Fruit fly (Drosophila melanogaster) whole organism, embryonic: ENCODE data around the gene dsx-c73A.

Experiments
- Ada2b ChIP-seq: fragments of 200-800 bp; sonication (Bioruptor generic); IDR thresholded peaks from 2 replicates; pipeline ENCODE4 v1.3.6; 2022; ENCODE audit warnings: missing biosample characterization, missing genetic modification characterization
- CG10462 ChIP-seq: fragments of 200-800 bp; sonication (Bioruptor generic); optimal IDR thresholded peaks from 2 replicates; lab custom pipeline; 2016; ENCODE audit warnings: missing biosample characterization, missing genetic modification characterization
- CG10565 ChIP-seq: fragments of 200-800 bp; sonication (Bioruptor generic); optimal IDR thresholded peaks from 3 replicates; lab custom pipeline; 2016; ENCODE audit warnings: missing biosample characterization, mild to moderate bottlenecking, missing genetic modification characterization
- CG11093 ChIP-seq: fragments of 200-800 bp; sonication (Bioruptor generic); IDR thresholded peaks from 3 replicates; pipeline ENCODE4 v1.3.6; 2022; ENCODE audit warnings: missing biosample characterization, missing genetic modification characterization
- CG12219 ChIP-seq: fragments of 200-800 bp; sonication (Bioruptor generic); optimal IDR thresholded peaks from 3 replicates; lab custom pipeline; 2018; ENCODE audit warnings: missing biosample characterization, mild to moderate bottlenecking, missing genetic modification characterization
- CG12236 ChIP-seq: fragments of 200-800 bp; sonication (Bioruptor generic); optimal IDR thresholded peaks from 2 replicates; lab custom pipeline; 2016; ENCODE audit warnings: missing biosample characterization, missing genetic modification characterization
- CG14050 ChIP-seq: fragments of 200-800 bp; sonication (Bioruptor generic); IDR thresholded peaks from 3 replicates; pipeline ENCODE4 v1.3.6; 2022; ENCODE audit warnings: missing biosample characterization, missing genetic modification characterization
- CG14667 ChIP-seq: fragments of 200-800 bp; sonication (Bioruptor generic); IDR thresholded peaks from 2 replicates; pipeline ENCODE4 v1.3.6; 2022; ENCODE audit warnings: missing biosample characterization, missing genetic modification characterization
- CG14860 ChIP-seq: fragments of 200-800 bp; sonication (Bioruptor generic); IDR thresholded peaks from 3 replicates; pipeline ENCODE4 v1.3.6; 2022; ENCODE audit warnings: missing biosample characterization, missing genetic modification characterization; ENCODE audit not compliant: partially characterized antibody
- CG15073 ChIP-seq: fragments of 200-800 bp; sonication (Bioruptor generic); optimal IDR thresholded peaks from 2 replicates; lab custom pipeline; 2016; ENCODE audit warnings: missing biosample characterization, missing genetic modification characterization
- CG15269 ChIP-seq: fragments of 200-800 bp; sonication (Bioruptor generic); optimal IDR thresholded peaks from 2 replicates; lab custom pipeline; 2018; ENCODE audit warnings: missing biosample characterization, mild to moderate bottlenecking, missing genetic modification characterization, moderate library complexity
- CG16815 ChIP-seq: fragments of 200-800 bp; sonication (Bioruptor generic); optimal IDR thresholded peaks from 3 replicates; lab custom pipeline; 2017; ENCODE audit warnings: missing biosample characterization, mild to moderate bottlenecking, missing genetic modification characterization
- CG1792 ChIP-seq: fragments of 200-800 bp; sonication (Bioruptor generic); optimal IDR thresholded peaks from 2 replicates; lab custom pipeline; 2016; ENCODE audit warnings: missing biosample characterization, missing genetic modification characterization
- CG1832 ChIP-seq: fragments of 200-800 bp; sonication (Bioruptor generic); optimal IDR thresholded peaks from 2 replicates; lab custom pipeline; 2017; ENCODE audit warnings: missing biosample characterization, mild to moderate bottlenecking, missing genetic modification characterization, inconsistent platforms
- CG18599 ChIP-seq: fragments of 200-800 bp; sonication (Bioruptor generic); optimal IDR thresholded peaks from 3 replicates; lab custom pipeline; 2017; ENCODE audit warnings: missing biosample characterization, missing genetic modification characterization, mild to moderate bottlenecking, moderate library complexity, missing genetic modification reagents
- CG2199 ChIP-seq: fragments of 200-800 bp; sonication (Bioruptor generic); IDR thresholded peaks from 3 replicates; pipeline ENCODE4 v1.3.6; 2022; ENCODE audit warnings: missing biosample characterization, missing genetic modification characterization
- CG2875 ChIP-seq: fragments of 200-800 bp; sonication (Bioruptor generic); optimal IDR thresholded peaks from 2 replicates; lab custom pipeline; 2017; ENCODE audit warnings: missing biosample characterization, mild to moderate bottlenecking, missing genetic modification characterization, missing genetic modification reagents
- CG3065 ChIP-seq: fragments of 200-800 bp; sonication (Bioruptor generic); optimal IDR thresholded peaks from 2 replicates; lab custom pipeline; 2016; ENCODE audit warnings: missing biosample characterization, missing genetic modification characterization
- CG3407 ChIP-seq: fragments of 200-800 bp; sonication (Bioruptor generic); optimal IDR thresholded peaks from 2 replicates; lab custom pipeline; 2018; ENCODE audit warnings: missing biosample characterization, mild to moderate bottlenecking, missing genetic modification characterization
- CG7786 ChIP-seq: fragments of 200-800 bp; sonication (Bioruptor generic); optimal IDR thresholded peaks from 2 replicates; lab custom pipeline; 2016; ENCODE audit warnings: missing biosample characterization, missing genetic modification characterization
- CG9437 ChIP-seq: fragments of 200-800 bp; sonication (Bioruptor generic); optimal IDR thresholded peaks from 2 replicates; lab custom pipeline; 2018; ENCODE audit warnings: missing biosample characterization, mild to moderate bottlenecking, missing genetic modification characterization
- Dad ChIP-seq: fragments of 200-800 bp; sonication (Bioruptor generic); optimal IDR thresholded peaks from 3 replicates; lab custom pipeline; 2016; ENCODE audit warnings: missing biosample characterization, missing genetic modification characterization
- ERR ChIP-seq: fragments of 200-800 bp; sonication (Bioruptor generic); optimal IDR thresholded peaks from 2 replicates; lab custom pipeline; 2016; ENCODE audit warnings: missing biosample characterization, missing genetic modification characterization
- GATAe ChIP-seq: fragments of 200-800 bp; sonication (Bioruptor generic); conservative IDR thresholded peaks from 2 replicates; pipeline ENCODE4 v1.3.6; 2022; ENCODE audit warnings: missing biosample characterization, missing genetic modification characterization
- Gsc ChIP-seq: fragments of 200-800 bp; sonication (Bioruptor generic); IDR thresholded peaks from 2 replicates; pipeline ENCODE4 v1.3.6; 2022; ENCODE audit warnings: missing biosample characterization, missing genetic modification characterization
- Myb ChIP-seq: fragments of 200-800 bp; sonication (Bioruptor generic); optimal IDR thresholded peaks from 2 replicates; lab custom pipeline; 2016; ENCODE audit warnings: missing biosample characterization, missing genetic modification characterization
- NC2β ChIP-seq: fragments of 200-800 bp; sonication (Bioruptor generic); optimal IDR thresholded peaks from 2 replicates; lab custom pipeline; 2016; ENCODE audit warnings: missing biosample characterization, missing genetic modification characterization
- Neu2 ChIP-seq: fragments of 200-800 bp; sonication (Bioruptor generic); optimal IDR thresholded peaks from 3 replicates; lab custom pipeline; 2016; ENCODE audit warnings: missing biosample characterization, missing genetic modification characterization, borderline replicate concordance
- Oaz ChIP-seq: fragments of 200-800 bp; sonication (Bioruptor generic); IDR thresholded peaks from 2 replicates; pipeline ENCODE4 v1.3.6; 2022; ENCODE audit warnings: missing biosample characterization, missing genetic modification characterization
- Ptx1 ChIP-seq: fragments of 200-800 bp; sonication (Bioruptor generic); IDR thresholded peaks from 2 replicates; pipeline ENCODE4 v1.3.6; 2022; ENCODE audit warnings: missing biosample characterization, missing genetic modification characterization
- Rfx ChIP-seq: fragments of 200-800 bp; sonication (Bioruptor generic); IDR thresholded peaks from 2 replicates; pipeline ENCODE4 v1.3.6; 2022; ENCODE audit warnings: missing biosample characterization, missing genetic modification characterization
- Tbp ChIP-seq: fragments of >200 bp; optimal IDR thresholded peaks from 2 replicates; lab custom pipeline; 2018; ENCODE audit warnings: missing biosample characterization, missing genetic modification characterization
- bab2 ChIP-seq: fragments of 200-800 bp; sonication (Bioruptor generic); optimal IDR thresholded peaks from 2 replicates; lab custom pipeline; 2016; ENCODE audit warnings: missing biosample characterization, missing genetic modification characterization
- bsh ChIP-seq, 2 experiments: fragments of 200-800 bp; sonication (Bioruptor generic); optimal IDR thresholded peaks; 2 replicates each; lab custom pipeline; 2017 to 2018; ENCODE audit warnings: mild to moderate bottlenecking in 2 of 2, missing biosample characterization in 2 of 2, missing genetic modification characterization in 2 of 2, moderate library complexity in 1 of 2
- ems ChIP-seq: fragments of 200-800 bp; sonication (Bioruptor generic); optimal IDR thresholded peaks from 3 replicates; lab custom pipeline; 2016; ENCODE audit warnings: missing biosample characterization, missing genetic modification characterization
- esg ChIP-seq: fragments of 200-800 bp; sonication (Bioruptor generic); conservative IDR thresholded peaks from 2 replicates; pipeline ENCODE4 v1.3.6; 2022; ENCODE audit warnings: missing biosample characterization, missing genetic modification characterization
- gro ChIP-seq: fragments of 200-800 bp; sonication (Bioruptor generic); optimal IDR thresholded peaks from 2 replicates; lab custom pipeline; 2016; ENCODE audit warnings: missing biosample characterization, missing genetic modification characterization
- jumu ChIP-seq: fragments of 200-800 bp; sonication (Bioruptor generic); optimal IDR thresholded peaks from 3 replicates; lab custom pipeline; 2016; ENCODE audit warnings: missing biosample characterization, missing genetic modification characterization
- kni ChIP-seq: fragments of 200-800 bp; sonication (Bioruptor generic); optimal IDR thresholded peaks from 3 replicates; lab custom pipeline; 2017; ENCODE audit warnings: mild to moderate bottlenecking, missing biosample characterization, missing genetic modification reagents, missing genetic modification characterization
- luna ChIP-seq: fragments of 200-800 bp; sonication (Bioruptor generic); optimal IDR thresholded peaks from 2 replicates; lab custom pipeline; 2016; ENCODE audit warnings: missing biosample characterization, missing genetic modification characterization
- maf-S ChIP-seq: fragments of 200-800 bp; sonication (Bioruptor generic); optimal IDR thresholded peaks from 2 replicates; lab custom pipeline; 2016; ENCODE audit warnings: missing biosample characterization, missing genetic modification characterization
- pan ChIP-seq, 4 experiments: fragments of >200 bp in 3 of 4; fragments of 200-800 bp in 1 of 4; sonication (Bioruptor generic) in 1 of 4; optimal IDR thresholded peaks in 3 of 4; IDR thresholded peaks in 1 of 4; 2 replicates each; pipeline versions ENCODE4 v1.3.6 to Lab custom; 2017 to 2022; ENCODE audit warnings: missing biosample characterization in 2 of 4, missing genetic modification characterization in 2 of 4, mixed read lengths in 1 of 4
- pfk ChIP-seq: fragments of 200-800 bp; sonication (Bioruptor generic); optimal IDR thresholded peaks from 2 replicates; lab custom pipeline; 2018; ENCODE audit warnings: missing biosample characterization, mild to moderate bottlenecking, missing genetic modification characterization, moderate library complexity
- phol ChIP-seq: fragments of 200-800 bp; sonication (Bioruptor generic); optimal IDR thresholded peaks from 3 replicates; lab custom pipeline; 2018; ENCODE audit warnings: missing biosample characterization, mild to moderate bottlenecking, missing genetic modification characterization, moderate library complexity
- row ChIP-seq: fragments of 200-800 bp; sonication (Bioruptor generic); IDR thresholded peaks from 3 replicates; pipeline ENCODE4 v1.3.6; 2022; ENCODE audit warnings: missing biosample characterization, missing genetic modification characterization
- sob ChIP-seq: fragments of 200-800 bp; sonication (Bioruptor generic); IDR thresholded peaks from 2 replicates; pipeline ENCODE4 v1.3.6; 2022; ENCODE audit warnings: missing biosample characterization, missing genetic modification characterization
- ssp ChIP-seq: fragments of 200-800 bp; sonication (Bioruptor generic); IDR thresholded peaks from 2 replicates; pipeline ENCODE4 v1.3.6; 2022; ENCODE audit warnings: missing biosample characterization, missing genetic modification characterization
- stc ChIP-seq: fragments of 200-800 bp; sonication (Bioruptor generic); IDR thresholded peaks from 2 replicates; pipeline ENCODE4 v1.3.6; 2022; ENCODE audit warnings: missing biosample characterization, missing genetic modification characterization
- unpg ChIP-seq: fragments of 200-800 bp; sonication (Bioruptor generic); optimal IDR thresholded peaks from 3 replicates; lab custom pipeline; 2018; ENCODE audit warnings: missing biosample characterization, mild to moderate bottlenecking, missing genetic modification characterization, moderate library complexity
- wor ChIP-seq: fragments of 200-800 bp; sonication (Bioruptor generic); IDR thresholded peaks from 2 replicates; pipeline ENCODE4 v1.3.6; 2022; ENCODE audit warnings: missing biosample characterization, missing genetic modification characterization

The dsx-c73A gene

dm6 chr3L:16380770-16381169 lies 71.0 kb downstream of the dsx-c73A start (continued):
- peak; percentile 92 for TF ChIP-seq row
- TF ChIP-seq Ptx1 (GFP tag; lab: Robert Waterston, UW), result peak; percentile 63
- peak; percentile 48; the same call in 1 of the 2 replicates for TF ChIP-seq esg
- TF ChIP-seq CG10565 (GFP tag; lab: Kevin White, UChicago), result no peak
- no peak for TF ChIP-seq GATAe
- TF ChIP-seq CG7786 (GFP tag; lab: Kevin White, UChicago), result peak; percentile 75
- peak; percentile 46 for TF ChIP-seq maf-S (GFP tag; lab: Kevin White, UChicago)
- peak; percentile 74 for TF ChIP-seq unpg
- no peak for TF ChIP-seq pfk (GFP tag; lab: Kevin White, UChicago)
- TF ChIP-seq CG14860 (GFP tag; lab: Robert Waterston, UW), result no peak
- no peak for TF ChIP-seq Dad (GFP tag; lab: Kevin White, UChicago)
- peak; percentile 27; the same call in 1 of the 2 replicates for TF ChIP-seq Oaz (GFP tag; lab: Robert Waterston, UW)
- no peak for TF ChIP-seq CG3065 (GFP tag; lab: Kevin White, UChicago)
- peak; percentile 60 for TF ChIP-seq ems (GFP tag; lab: Kevin White, UChicago)
- TF ChIP-seq Neu2 (GFP tag; lab: Kevin White, UChicago), result no peak
- TF ChIP-seq Ada2b (GFP tag; lab: Robert Waterston, UW), result 0 out of 2 replicates have a peak, but pooled peaks have one; percentile 36
- TF ChIP-seq CG14050, result no peak
- TF ChIP-seq ERR (GFP tag; lab: Kevin White, UChicago), result no peak
- TF ChIP-seq CG9437, result peak; percentile 54
- peak; percentile 43; the same call in 1 of the 2 replicates for TF ChIP-seq wor (GFP tag; lab: Robert Waterston, UW)
- TF ChIP-seq CG12236 (GFP tag; lab: Kevin White, UChicago), result no peak
- peak; percentile 65 for TF ChIP-seq CG12219 (GFP tag; lab: Kevin White, UChicago)
- TF ChIP-seq bab2 (GFP tag; lab: Kevin White, UChicago), result peak; percentile 61
- peak; percentile 64; the same call in 2 of the 3 replicates for TF ChIP-seq CG11093
- peak; percentile 57 for TF ChIP-seq jumu (GFP tag; lab: Kevin White, UChicago)
- TF ChIP-seq CG18599 (GFP tag; lab: Kevin White, UChicago), result no peak
- peak; percentile 14 for TF ChIP-seq NC2β
- no peak for TF ChIP-seq pan (optimal IDR thresholded peaks at IDR 0.05; lab: Kevin White, UChicago)
- peak in 1 of 2 experiments; percentile 54 for TF ChIP-seq pan (GFP tag; optimal IDR thresholded peaks at IDR 0.05 in 1 of 2, IDR thresholded peaks at IDR 0.05 in 1 of 2)
- TF ChIP-seq CG15269 (tag; lab: Kevin White, UChicago), result peak; percentile 83
- no peak for TF ChIP-seq Myb (GFP tag; lab: Kevin White, UChicago)
- peak; percentile 66 for TF ChIP-seq kni
- TF ChIP-seq ssp, result 0 out of 2 replicates have a peak, but pooled peaks have one; percentile 5
- no peak for TF ChIP-seq Gsc (GFP tag; lab: Robert Waterston, UW)
- no peak for TF ChIP-seq Tbp (GFP tag; lab: Kevin White, UChicago)
- no peak for TF ChIP-seq CG1832
- peak in 1 of 2 experiments; percentile 73 for TF ChIP-seq bsh (GFP tag; optimal IDR thresholded peaks at IDR 0.05; lab: Kevin White, UChicago)
- TF ChIP-seq CG3407 (GFP tag; lab: Kevin White, UChicago), result peak; percentile 28
- no peak for TF ChIP-seq CG15073 (GFP tag; lab: Kevin White, UChicago)
- TF ChIP-seq CG2875, result peak; percentile 19
- peak; percentile 22 for TF ChIP-seq CG10462 (GFP tag; lab: Kevin White, UChicago)
- 0 out of 2 replicates have a peak, but pooled peaks have one; percentile 7 for TF ChIP-seq stc (GFP tag; lab: Robert Waterston, UW)
- no peak for TF ChIP-seq luna (GFP tag; lab: Kevin White, UChicago)
- peak; percentile 61 for TF ChIP-seq phol (tag; lab: Kevin White, UChicago)
- TF ChIP-seq sob (GFP tag; lab: Robert Waterston, UW), result peak; percentile 66
- TF ChIP-seq CG14667 (GFP tag; lab: Robert Waterston, UW), result peak; percentile 44; the same call in 1 of the 2 replicates
- TF ChIP-seq CG2199 (GFP tag; lab: Robert Waterston, UW), result 0 out of 3 replicates have a peak, but pooled peaks have one; percentile 25
- TF ChIP-seq CG1792 (GFP tag; lab: Kevin White, UChicago), result peak; percentile 43
- peak; percentile 63 for TF ChIP-seq CG16815
- TF ChIP-seq gro (GFP tag; lab: Kevin White, UChicago), result peak; percentile 83
- 0 out of 2 replicates have a peak, but pooled peaks have one; percentile 69 for TF ChIP-seq Rfx (GFP tag; lab: Robert Waterston, UW)
